Worm (Caenorhabditis elegans): ENCODE data around the gene C16C8.8.

- TF ChIP-seq tbp1 (GFP tag; optimal IDR thresholded peaks at IDR 0.05) (no peak), mxl-1 (tag; optimal IDR thresholded peaks at IDR 0.05) (no peak), attf-6 (GFP tag; IDR thresholded peaks at IDR 0.05) (no peak), F52B5.7 (tag; optimal IDR thresholded peaks at IDR 0.05) (no peak), nhr-80 (tag; optimal IDR thresholded peaks at IDR 0.05) (no peak), ekl-4 (GFP tag; IDR thresholded peaks at IDR 0.05) (no peak), repo-1 (tag; optimal IDR thresholded peaks at IDR 0.05) (no peak), madf-8 (GFP tag; conservative IDR thresholded peaks at IDR 0.05) (no peak), unc-62 (GFP tag; optimal IDR thresholded peaks at IDR 0.05) (no peak)
Measured at ce11 chrII:3460048-3460447, 1.4 kb downstream of the C16C8.8 start, which contains the start of gene C16C8.7.
